Worm (Caenorhabditis elegans) whole organism, mixed stage, embryonic: ENCODE measurements around the gene EGAP2.1.

Experiments
- drap-1 ChIP-seq: fragments of 200-800 bp; sonication (Bioruptor generic); optimal IDR thresholded peaks from 3 replicates; lab custom pipeline; 2018; ENCODE audit warnings: mild to moderate bottlenecking, missing genetic modification characterization, missing compliant biosample characterization
- elt-3 ChIP-seq: fragments of 150-350 bp; optimal IDR thresholded peaks from 2 replicates; lab custom pipeline; 2014; ENCODE audit warnings: missing biosample characterization, missing genetic modification characterization
- lsy-2 ChIP-seq: fragments of 150-350 bp; optimal IDR thresholded peaks from 2 replicates; lab custom pipeline; 2014; ENCODE audit warnings: missing biosample characterization, missing genetic modification characterization
- mls-2 ChIP-seq: sonication (generic microtip); optimal IDR thresholded peaks from 2 replicates; lab custom pipeline; 2016; ENCODE audit warnings: mild to moderate bottlenecking, missing genetic modification characterization, moderate library complexity, missing compliant biosample characterization
- snpc-4 ChIP-seq: fragments of 150-350 bp; optimal IDR thresholded peaks from 2 replicates; lab custom pipeline; 2014; ENCODE audit warnings: missing biosample characterization, missing genetic modification characterization
- unc-39 ChIP-seq: fragments of 150-350 bp; optimal IDR thresholded peaks from 2 replicates; lab custom pipeline; 2014; ENCODE audit warnings: missing biosample characterization, missing genetic modification characterization
- ztf-11 ChIP-seq: fragments of 150-350 bp; optimal IDR thresholded peaks from 2 replicates; lab custom pipeline; 2014; ENCODE audit warnings: missing biosample characterization, missing genetic modification characterization

- TF ChIP-seq lsy-2 (tag; lab: Kevin White, UChicago) (no peak), drap-1 (GFP tag; lab: Kevin White, UChicago) (no peak), snpc-4 (tag; lab: Kevin White, UChicago) (no peak), elt-3 (tag; lab: Kevin White, UChicago) (no peak), unc-39 (tag; lab: Kevin White, UChicago) (no peak), ztf-11 (no peak), mls-2 (tag; lab: Kevin White, UChicago) (no peak)
Observed at ce11 chrII:5199497-5199896, 31.7 kb upstream of the EGAP2.1 start, which contains the start of gene msp-50.
